Worm (Caenorhabditis elegans) whole organism, late embryonic: ENCODE results near the gene F52G2.3.

Source experiments
- C08G9.2 ChIP-seq: sonication (generic microtip); optimal IDR thresholded peaks from 2 replicates; lab custom pipeline; 2016; ENCODE audit warnings: mild to moderate bottlenecking, missing genetic modification characterization, moderate library complexity, missing compliant biosample characterization
- ama-1 ChIP-seq: fragments of 150-350 bp; optimal IDR thresholded peaks from 2 replicates; lab custom pipeline; 2014
- ceh-24 ChIP-seq: sonication (generic microtip); optimal IDR thresholded peaks from 2 replicates; lab custom pipeline; 2016; ENCODE audit warnings: mild to moderate bottlenecking, missing genetic modification characterization, missing compliant biosample characterization
- ceh-6 ChIP-seq: fragments of 200-800 bp; sonication (Bioruptor generic); optimal IDR thresholded peaks from 2 replicates; lab custom pipeline; 2018; ENCODE audit warnings: mild to moderate bottlenecking, missing genetic modification characterization, missing compliant biosample characterization
- dmd-4 ChIP-seq: sonication (generic microtip); optimal IDR thresholded peaks from 2 replicates; lab custom pipeline; 2016; ENCODE audit warnings: borderline replicate concordance, missing genetic modification characterization, missing compliant biosample characterization
- dve-1 ChIP-seq: sonication (generic microtip); optimal IDR thresholded peaks from 2 replicates; lab custom pipeline; 2017; ENCODE audit warnings: antibody characterized with exemption, mild to moderate bottlenecking, missing genetic modification characterization, missing compliant biosample characterization
- fkh-10 ChIP-seq: fragments of 150-350 bp; optimal IDR thresholded peaks from 2 replicates; lab custom pipeline; 2014; ENCODE audit warnings: missing biosample characterization, missing genetic modification reagents, missing genetic modification characterization
- mec-3 ChIP-seq: sonication (generic microtip); optimal IDR thresholded peaks from 2 replicates; lab custom pipeline; 2016; ENCODE audit warnings: borderline replicate concordance, missing genetic modification characterization, missing compliant biosample characterization
- nhr-11 ChIP-seq: fragments of 150-350 bp; optimal IDR thresholded peaks from 2 replicates; lab custom pipeline; 2014; ENCODE audit warnings: missing biosample characterization, missing genetic modification characterization
- pag-3 ChIP-seq: sonication (generic microtip); optimal IDR thresholded peaks from 2 replicates; lab custom pipeline; 2016; ENCODE audit warnings: missing compliant biosample characterization, missing genetic modification characterization, borderline replicate concordance
- pax-1 ChIP-seq: fragments of 150-350 bp; optimal IDR thresholded peaks from 2 replicates; lab custom pipeline; 2014; ENCODE audit warnings: missing biosample characterization, missing genetic modification characterization
- unc-86 ChIP-seq: sonication (generic microtip); optimal IDR thresholded peaks from 2 replicates; lab custom pipeline; 2016; ENCODE audit warnings: missing genetic modification characterization, missing compliant biosample characterization

DNA sequence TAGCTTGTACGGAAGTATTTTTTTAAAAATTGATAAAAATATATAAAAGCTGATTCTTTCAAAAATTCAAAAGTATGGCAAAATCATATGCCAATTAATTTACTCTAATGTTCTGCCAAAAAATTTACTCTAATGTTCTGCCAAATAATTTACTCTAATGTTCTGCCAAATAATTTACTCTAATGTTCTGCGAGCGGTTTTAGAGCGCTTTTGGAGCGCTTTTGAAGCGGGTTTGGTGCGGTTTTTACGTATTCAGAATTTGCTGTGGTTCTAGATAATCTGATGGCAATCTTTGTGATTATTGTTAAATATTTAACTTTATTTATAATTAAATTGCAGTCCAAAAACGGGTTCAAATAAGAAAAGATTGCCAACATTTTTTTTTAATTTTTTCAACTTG, 1.3 kb upstream of the F52G2.3 start:
- TF ChIP-seq ceh-24 (tag; lab: Kevin White, UChicago): no peak
- TF ChIP-seq nhr-11 (tag; lab: Kevin White, UChicago): no peak
- no peak for TF ChIP-seq pax-1 (tag; lab: Kevin White, UChicago)
- no peak for TF ChIP-seq unc-86 (tag; lab: Kevin White, UChicago)
- TF ChIP-seq ama-1 (lab: Kevin White, UChicago): no peak
- no peak for TF ChIP-seq dve-1 (tag; lab: Kevin White, UChicago)
- no peak for TF ChIP-seq mec-3 (tag; lab: Kevin White, UChicago)
- TF ChIP-seq ceh-6 (GFP tag; lab: Kevin White, UChicago): peak; percentile 32
- TF ChIP-seq pag-3: no peak
- TF ChIP-seq C08G9.2: no peak
- no peak for TF ChIP-seq fkh-10
- no peak for TF ChIP-seq dmd-4 (tag; lab: Kevin White, UChicago)
